Worm (Caenorhabditis elegans): Measurements from ENCODE around the gene srw-10.

Gene srw-10

ce11 chrIII:12746369-12746855 is 8.7 kb upstream of the srw-10 start, which contains the start of gene Y111B2A.21:
TSS of gene Y111B2A.21 (plus strand) at chrIII:12746419.
- no peak for TF ChIP-seq nhr-11 (tag; optimal IDR thresholded peaks at IDR 0.05)
- no peak for TF ChIP-seq skn-1 (tag; optimal IDR thresholded peaks at IDR 0.05)
- TF ChIP-seq ztf-11 (tag; optimal IDR thresholded peaks at IDR 0.05) = no peak
- TF ChIP-seq unc-39 (tag; optimal IDR thresholded peaks at IDR 0.05) = no peak
- TF ChIP-seq nhr-12 (tag; optimal IDR thresholded peaks at IDR 0.05) = no peak
- no peak for TF ChIP-seq lin-39 (tag; optimal IDR thresholded peaks at IDR 0.05)
- TF ChIP-seq pha-4 (tag; optimal IDR thresholded peaks at IDR 0.05) = no peak
- no peak for TF ChIP-seq fkh-2 (tag; optimal IDR thresholded peaks at IDR 0.05)
- TF ChIP-seq elt-2 (tag; optimal IDR thresholded peaks at IDR 0.05) = no peak
- no peak for TF ChIP-seq ceh-9 (tag; optimal IDR thresholded peaks at IDR 0.05)
- TF ChIP-seq tbx-2 (tag; optimal IDR thresholded peaks at IDR 0.05) = no peak
- TF ChIP-seq elt-3 (tag; optimal IDR thresholded peaks at IDR 0.05) = no peak
- TF ChIP-seq egl-27 (tag; optimal IDR thresholded peaks at IDR 0.05) = no peak
- no peak for TF ChIP-seq ceh-82 (tag; optimal IDR thresholded peaks at IDR 0.05)
- TF ChIP-seq ZK546.5 (tag; optimal IDR thresholded peaks at IDR 0.05) = no peak
- TF ChIP-seq mdl-1 (tag; optimal IDR thresholded peaks at IDR 0.05) = no peak

ce11 chrIII:12750831-12751230 is 4.3 kb upstream of the srw-10 start, which contains the start of the genes irld-60 and irld-20:
TSS of gene irld-60 (minus strand) at chrIII:12750931.
TSS of gene irld-20 (plus strand) at chrIII:12751109.
- no peak for TF ChIP-seq elt-1 (tag; optimal IDR thresholded peaks at IDR 0.05)

ce11 chrIII:12757367-12757766 is 2.2 kb downstream of the srw-10 start, which contains the start of gene srw-9:
TSS of gene srw-9 (plus strand) at chrIII:12757667.
- TF ChIP-seq tbx-2 (tag; optimal IDR thresholded peaks at IDR 0.05) (no peak), nhr-77 (tag; optimal IDR thresholded peaks at IDR 0.05) (no peak), aly-2 (tag; optimal IDR thresholded peaks at IDR 0.05) (no peak), ZK546.5 (tag; optimal IDR thresholded peaks at IDR 0.05) (no peak), unc-62 (GFP tag; optimal IDR thresholded peaks at IDR 0.05) (no peak), egl-27 (tag; optimal IDR thresholded peaks at IDR 0.05) (no peak), ama-1 (optimal IDR thresholded peaks at IDR 0.05) (no peak), pqm-1 (tag; optimal IDR thresholded peaks at IDR 0.05) (no peak), lsy-12 (tag; optimal IDR thresholded peaks at IDR 0.05) (no peak), jun-1 (tag; optimal IDR thresholded peaks at IDR 0.05) (no peak), nhr-67 (tag; optimal IDR thresholded peaks at IDR 0.05) (no peak)

- no peak for TF ChIP-seq snpc-4 (tag; optimal IDR thresholded peaks at IDR 0.05)
- no peak for TF ChIP-seq aly-2 (tag; optimal IDR thresholded peaks at IDR 0.05)
- no peak for TF ChIP-seq ceh-16 (tag; optimal IDR thresholded peaks at IDR 0.05)
- no peak for TF ChIP-seq nhr-67 (tag; optimal IDR thresholded peaks at IDR 0.05)
- TF ChIP-seq eor-1 (tag; optimal IDR thresholded peaks at IDR 0.05) = no peak
- TF ChIP-seq elt-2 (tag; optimal IDR thresholded peaks at IDR 0.05) = no peak
- no peak for TF ChIP-seq pqm-1 (tag; optimal IDR thresholded peaks at IDR 0.05)
These were observed 9.1 kb downstream of the srw-10 start, which contains the start of the genes irld-19 and irld-61 for ce11 chrIII:12764241-12764640. TSS of gene irld-19 (minus strand) at chrIII:12764341. TSS of gene irld-61 (plus strand) at chrIII:12764553.

- TF ChIP-seq nhr-12 (tag; optimal IDR thresholded peaks at IDR 0.05) (no peak), nfya-1 (tag; optimal IDR thresholded peaks at IDR 0.05; ENCODE audit: insufficient read depth) (peak; percentile 87)
These were observed 18.6 kb downstream of the srw-10 start for ce11 chrIII:12773753-12774152.

- TF ChIP-seq nhr-23 (tag; optimal IDR thresholded peaks at IDR 0.05) = no peak
- peak; percentile 18 for TF ChIP-seq lin-39 (tag; optimal IDR thresholded peaks at IDR 0.05)
- no peak for TF ChIP-seq ceh-28 (tag; optimal IDR thresholded peaks at IDR 0.05)
These were observed 24.7 kb downstream of the srw-10 start, which contains the start of gene gab-1 for ce11 chrIII:12779676-12780337. TSS of gene gab-1 (minus strand) at chrIII:12779726.

Measured in whole organism, L3 larva.